Fruit fly (Drosophila melanogaster): Measurements from ENCODE around the gene chb.
A peak's percentile ranks its signal among the peaks of the same experiment; 100 is the strongest.

Gene chb

DNA sequence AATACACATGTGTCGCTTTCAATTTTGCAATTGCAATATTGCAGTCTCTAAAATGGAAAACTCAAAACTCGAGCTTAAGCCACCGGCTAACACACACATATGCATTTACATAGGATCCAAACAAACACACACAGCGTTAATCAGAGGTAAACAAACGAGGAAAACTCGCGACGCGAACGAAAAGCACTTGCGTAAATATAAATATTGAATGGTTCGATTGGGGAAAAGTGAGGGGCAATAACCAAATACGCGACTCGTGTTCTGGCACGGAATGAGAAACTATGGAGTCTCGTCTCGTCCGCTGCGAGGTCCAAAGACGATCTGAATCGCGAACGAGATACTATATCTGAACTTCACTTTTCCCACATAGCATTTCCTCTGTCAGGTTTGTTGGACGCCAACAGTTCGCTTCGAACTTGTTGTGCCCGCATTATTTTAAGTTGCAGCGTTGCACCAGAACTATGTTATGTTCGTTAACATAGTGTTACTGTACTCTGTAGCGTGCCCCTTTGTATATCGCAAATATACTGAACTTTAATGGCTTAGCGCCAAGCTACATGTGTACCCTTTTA is 41.7 kb upstream of the chb start, which contains the start of gene ko:
TSS of gene ko (minus strand) at position 321 of the 572 bp plus-strand sequence.
- TF ChIP-seq CrebA (GFP tag; optimal IDR thresholded peaks at IDR 0.05; ENCODE audit: borderline replicate concordance): peak; percentile 14
- TF ChIP-seq psq (GFP tag; optimal IDR thresholded peaks at IDR 0.05): no peak

DNA sequence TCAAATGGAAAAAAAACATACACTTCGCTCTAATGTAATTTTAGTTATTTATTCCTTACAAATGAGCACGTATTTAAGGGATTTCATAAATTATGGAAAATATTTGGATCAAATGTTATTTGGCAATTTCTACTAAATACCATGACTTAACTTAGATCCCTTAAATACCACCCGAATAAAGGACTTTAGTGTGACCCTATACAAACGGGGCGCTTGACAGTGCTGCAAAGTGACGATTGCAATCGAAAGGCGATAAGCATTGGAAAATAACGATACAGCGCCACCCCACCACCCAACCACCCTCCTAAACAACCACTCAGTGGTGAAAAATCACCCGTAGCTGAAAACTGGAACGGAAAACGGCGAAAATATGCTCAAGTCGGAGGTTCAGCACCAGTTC is 41.2 kb upstream of the chb start, which contains the start of gene ICA69:
TSS of gene ICA69 (plus strand) at position 20 of the 400 bp plus-strand sequence.
- TF ChIP-seq sage (GFP tag; optimal IDR thresholded peaks at IDR 0.05): no peak
- no peak for TF ChIP-seq pan (optimal IDR thresholded peaks at IDR 0.05)
- TF ChIP-seq sv (GFP tag; optimal IDR thresholded peaks at IDR 0.05): no peak
- no peak for TF ChIP-seq GATAd (GFP tag; optimal IDR thresholded peaks at IDR 0.05)
- TF ChIP-seq CG9705 (GFP tag; optimal IDR thresholded peaks at IDR 0.05): no peak
- TF ChIP-seq HLH106 (tag; optimal IDR thresholded peaks at IDR 0.05): no peak
- no peak for TF ChIP-seq Dfd (GFP tag; optimal IDR thresholded peaks at IDR 0.05)
- no peak for TF ChIP-seq Hr78 (GFP tag; optimal IDR thresholded peaks at IDR 0.05)
- TF ChIP-seq rgr (GFP tag; optimal IDR thresholded peaks at IDR 0.05): no peak
- no peak for TF ChIP-seq fru (GFP tag; optimal IDR thresholded peaks at IDR 0.05)

DNA sequence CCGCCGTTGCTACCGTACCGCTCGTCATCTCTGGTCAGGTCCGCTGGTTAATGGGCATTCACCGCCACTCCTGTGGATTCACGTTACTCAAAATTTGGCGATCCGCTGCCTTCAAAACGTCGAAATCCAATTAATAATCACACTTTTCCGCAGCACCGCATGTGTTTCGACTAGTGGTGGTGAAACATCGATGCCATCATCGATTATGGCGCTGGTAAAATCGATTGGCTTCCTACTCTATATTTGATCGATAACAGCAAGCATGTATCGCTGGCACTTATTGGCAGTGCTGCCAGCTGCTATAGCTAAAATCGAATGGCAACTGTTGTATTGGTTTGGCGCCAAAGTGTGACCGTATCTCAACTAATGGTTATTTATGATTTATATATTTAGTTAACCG is 36.8 kb upstream of the chb start:
- TF ChIP-seq CrebA (GFP tag; optimal IDR thresholded peaks at IDR 0.05; ENCODE audit: borderline replicate concordance) (peak; percentile 8), usp (GFP tag; optimal IDR thresholded peaks at IDR 0.05) (no peak), psq (GFP tag; optimal IDR thresholded peaks at IDR 0.05) (no peak), brk (GFP tag; optimal IDR thresholded peaks at IDR 0.05) (no peak), Myc (optimal IDR thresholded peaks at IDR 0.05) (peak; percentile 51), dl (GFP tag; optimal IDR thresholded peaks at IDR 0.05; ENCODE audit: insufficient read depth in 1 of 2, partially characterized antibody in 2 of 2) (no peak), woc (GFP tag; optimal IDR thresholded peaks at IDR 0.05) (no peak), Dif (GFP tag; optimal IDR thresholded peaks at IDR 0.05; ENCODE audit: partially characterized antibody) (peak; percentile 12), Hr83 (GFP tag; optimal IDR thresholded peaks at IDR 0.05; ENCODE audit: poor library complexity, severe bottlenecking) (peak; percentile 55), Abd-B (GFP tag; optimal IDR thresholded peaks at IDR 0.05) (no peak), Mio (GFP tag; optimal IDR thresholded peaks at IDR 0.05) (no peak), rgr (GFP tag; optimal IDR thresholded peaks at IDR 0.05) (no peak), Jra (GFP tag; optimal IDR thresholded peaks at IDR 0.05) (no peak), Sp1 (GFP tag; optimal IDR thresholded peaks at IDR 0.05) (no peak), tai (GFP tag; optimal IDR thresholded peaks at IDR 0.05) (no peak)

DNA sequence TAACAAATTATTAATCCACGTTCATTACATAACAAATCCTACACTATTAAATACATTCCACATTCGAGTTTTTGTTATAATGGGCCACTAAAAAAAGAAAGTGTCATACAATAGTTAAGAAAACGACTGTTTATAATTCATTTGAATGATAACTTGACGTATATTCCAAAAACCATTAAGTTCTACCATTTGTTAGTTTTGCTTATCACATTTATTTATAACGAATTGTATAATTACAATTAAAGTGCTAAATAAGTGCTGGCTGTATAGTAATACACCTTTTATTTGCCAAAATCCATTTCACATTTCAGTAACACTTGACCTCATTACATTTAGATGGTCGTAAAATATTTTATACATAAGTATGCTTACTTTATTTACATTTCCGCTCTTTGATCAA is 36.4 kb upstream of the chb start, which contains the start of gene CG10565:
TSS of gene CG10565 (minus strand) at position 101 of the 400 bp plus-strand sequence.
- no peak for TF ChIP-seq dsf (GFP tag; optimal IDR thresholded peaks at IDR 0.05; ENCODE audit: borderline replicate concordance)
- TF ChIP-seq br (GFP tag; optimal IDR thresholded peaks at IDR 0.05): no peak
- TF ChIP-seq rgr (GFP tag; optimal IDR thresholded peaks at IDR 0.05): no peak
- TF ChIP-seq h (GFP tag; optimal IDR thresholded peaks at IDR 0.05): no peak
- no peak for TF ChIP-seq Hr83 (GFP tag; optimal IDR thresholded peaks at IDR 0.05; ENCODE audit: poor library complexity, severe bottlenecking)
- TF ChIP-seq Dfd (GFP tag; optimal IDR thresholded peaks at IDR 0.05): no peak
- TF ChIP-seq dl (GFP tag; optimal IDR thresholded peaks at IDR 0.05; ENCODE audit: insufficient read depth in 1 of 2, partially characterized antibody in 2 of 2): no peak
- no peak for TF ChIP-seq sage (GFP tag; optimal IDR thresholded peaks at IDR 0.05)
- no peak for TF ChIP-seq CrebA (GFP tag; optimal IDR thresholded peaks at IDR 0.05; ENCODE audit: borderline replicate concordance)
- no peak for TF ChIP-seq brk (GFP tag; optimal IDR thresholded peaks at IDR 0.05)
- TF ChIP-seq Mio (GFP tag; optimal IDR thresholded peaks at IDR 0.05): no peak
- no peak for TF ChIP-seq Jra (GFP tag; optimal IDR thresholded peaks at IDR 0.05)
- TF ChIP-seq psq (GFP tag; optimal IDR thresholded peaks at IDR 0.05): no peak
- TF ChIP-seq HLH106 (tag; optimal IDR thresholded peaks at IDR 0.05): no peak
- TF ChIP-seq Vsx2 (GFP tag; optimal IDR thresholded peaks at IDR 0.05; ENCODE audit: partially characterized antibody): no peak
- no peak for TF ChIP-seq tai (GFP tag; optimal IDR thresholded peaks at IDR 0.05)
- no peak for TF ChIP-seq N (GFP tag; optimal IDR thresholded peaks at IDR 0.05)
- TF ChIP-seq foxo (GFP tag; optimal IDR thresholded peaks at IDR 0.05): no peak
- no peak for TF ChIP-seq pan (optimal IDR thresholded peaks at IDR 0.05)

dm6 chr3L:21145841-21146395 is 26.7 kb upstream of the chb start:
- TF ChIP-seq lola (GFP tag; optimal IDR thresholded peaks at IDR 0.05): no peak
- no peak for TF ChIP-seq Mio (GFP tag; optimal IDR thresholded peaks at IDR 0.05)
- no peak for TF ChIP-seq foxo (GFP tag; optimal IDR thresholded peaks at IDR 0.05)
- TF ChIP-seq OdsH (GFP tag; optimal IDR thresholded peaks at IDR 0.05): no peak
- TF ChIP-seq tai (GFP tag; optimal IDR thresholded peaks at IDR 0.05): no peak
- TF ChIP-seq Hr78 (GFP tag; optimal IDR thresholded peaks at IDR 0.05): no peak
- TF ChIP-seq HLH106 (tag; optimal IDR thresholded peaks at IDR 0.05): no peak
- TF ChIP-seq Rel (GFP tag; optimal IDR thresholded peaks at IDR 0.05): no peak
- TF ChIP-seq Rel (tag; optimal IDR thresholded peaks at IDR 0.05): no peak
- TF ChIP-seq dsf (GFP tag; optimal IDR thresholded peaks at IDR 0.05; ENCODE audit: borderline replicate concordance): no peak
- no peak for TF ChIP-seq Myc (optimal IDR thresholded peaks at IDR 0.05)
- no peak for TF ChIP-seq sage (GFP tag; optimal IDR thresholded peaks at IDR 0.05)
- TF ChIP-seq dl (GFP tag; optimal IDR thresholded peaks at IDR 0.05; ENCODE audit: insufficient read depth in 1 of 2, partially characterized antibody in 2 of 2): no peak
- no peak for TF ChIP-seq rgr (GFP tag; optimal IDR thresholded peaks at IDR 0.05)
- TF ChIP-seq psq (GFP tag; optimal IDR thresholded peaks at IDR 0.05): no peak
- TF ChIP-seq Vsx2 (GFP tag; optimal IDR thresholded peaks at IDR 0.05; ENCODE audit: partially characterized antibody): no peak
- TF ChIP-seq pan (optimal IDR thresholded peaks at IDR 0.05): no peak
- no peak for TF ChIP-seq Sp1 (GFP tag; optimal IDR thresholded peaks at IDR 0.05)
- TF ChIP-seq GATAd (GFP tag; optimal IDR thresholded peaks at IDR 0.05): no peak
- TF ChIP-seq dmrt93B (GFP tag; optimal IDR thresholded peaks at IDR 0.05): no peak

Data from whole organism, wandering third instar larva.